Worm (Caenorhabditis elegans) whole organism, early embryonic: ENCODE measurements around the gene bli-6.

Experiments used
- F13C5.2 ChIP-seq: sonication (generic microtip); optimal IDR thresholded peaks from 2 replicates; lab custom pipeline; 2017; ENCODE audit warnings: mild to moderate bottlenecking, missing genetic modification characterization, inconsistent platforms, missing compliant biosample characterization
- ama-1 ChIP-seq: fragments of 150-350 bp; optimal IDR thresholded peaks from 2 replicates; lab custom pipeline; 2014
- ets-7 ChIP-seq: sonication (generic microtip); optimal IDR thresholded peaks from 2 replicates; lab custom pipeline; 2016; ENCODE audit warnings: missing genotype, missing genetic modification characterization, missing compliant biosample characterization
- flt-1 ChIP-seq: fragments of 200-800 bp; sonication (Bioruptor generic); IDR thresholded peaks from 2 replicates; pipeline ENCODE4 v1.3.6; 2022; ENCODE audit warnings: missing genetic modification characterization, missing compliant biosample characterization
- hnd-1 ChIP-seq: sonication (generic microtip); optimal IDR thresholded peaks from 2 replicates; lab custom pipeline; 2016; ENCODE audit warnings: missing genetic modification characterization, missing compliant biosample characterization
- scrt-1 ChIP-seq: fragments of 200-800 bp; sonication (Bioruptor generic); IDR thresholded peaks from 2 replicates; pipeline ENCODE4 v1.3.6; 2022; ENCODE audit warnings: missing genetic modification characterization, missing compliant biosample characterization
- sea-1 ChIP-seq: fragments of 200-800 bp; sonication (Bioruptor generic); conservative IDR thresholded peaks from 2 replicates; pipeline ENCODE4 v1.3.6; 2022; ENCODE audit warnings: missing genetic modification characterization, missing compliant biosample characterization
- tbx-37 ChIP-seq: fragments of 200-800 bp; sonication (Bioruptor generic); conservative IDR thresholded peaks from 2 replicates; pipeline ENCODE4 v1.3.6; 2022; ENCODE audit warnings: missing genetic modification reagents, missing genetic modification characterization, missing compliant biosample characterization
- tra-4 ChIP-seq: sonication (generic microtip); optimal IDR thresholded peaks from 2 replicates; lab custom pipeline; 2017; ENCODE audit warnings: missing genetic modification characterization, missing compliant biosample characterization

- TF ChIP-seq sea-1 (GFP tag; lab: Robert Waterston, UW) (no peak), ama-1 (lab: Kevin White, UChicago) (no peak), F13C5.2 (no peak), tra-4 (tag; lab: Kevin White, UChicago) (no peak), tbx-37 (GFP tag; lab: Robert Waterston, UW) (no peak), flt-1 (GFP tag; lab: Robert Waterston, UW) (no peak), hnd-1 (no peak), scrt-1 (no peak), ets-7 (no peak)
These were observed 48.7 kb upstream of the bli-6 start for ce11 chrIV:6328198-6328597.
